Fruit fly (Drosophila melanogaster) whole organism, pupa: Measurements from ENCODE around the gene Ipo9.

Experiments
- CG13204 ChIP-seq: fragments of 200-800 bp; sonication (Bioruptor generic); optimal IDR thresholded peaks from 2 replicates; lab custom pipeline; 2018; ENCODE audit warnings: missing biosample characterization, mild to moderate bottlenecking, missing genetic modification characterization, moderate library complexity
- CG14655 ChIP-seq: fragments of 200-800 bp; sonication (Bioruptor generic); optimal IDR thresholded peaks from 3 replicates; lab custom pipeline; 2017; ENCODE audit warnings: mild to moderate bottlenecking, missing biosample characterization, missing genetic modification reagents, missing genetic modification characterization
- CG15710 ChIP-seq: fragments of 200-800 bp; sonication (Bioruptor generic); optimal IDR thresholded peaks from 2 replicates; lab custom pipeline; 2018; ENCODE audit warnings: missing biosample characterization, mild to moderate bottlenecking, missing genetic modification characterization, moderate library complexity
- CG34367 ChIP-seq: fragments of 200-800 bp; sonication (Bioruptor generic); optimal IDR thresholded peaks from 2 replicates; lab custom pipeline; 2018; ENCODE audit warnings: missing biosample characterization, mild to moderate bottlenecking, missing genetic modification characterization
- CG8159 ChIP-seq: fragments of 200-800 bp; sonication (Bioruptor generic); optimal IDR thresholded peaks from 3 replicates; lab custom pipeline; 2018; ENCODE audit warnings: missing biosample characterization, mild to moderate bottlenecking, missing genetic modification characterization, moderate library complexity
- EcR ChIP-seq: fragments of 200-800 bp; sonication (Bioruptor generic); optimal IDR thresholded peaks from 3 replicates; lab custom pipeline; 2019; ENCODE audit warnings: missing biosample characterization, missing genetic modification characterization, mild to moderate bottlenecking, moderate library complexity, missing genetic modification reagents
- Ets98B ChIP-seq: fragments of 200-800 bp; sonication (Bioruptor generic); IDR thresholded peaks from 2 replicates; pipeline ENCODE4 v1.3.6; 2022; ENCODE audit warnings: missing biosample characterization, missing genetic modification characterization
- fd96Ca ChIP-seq: fragments of 200-800 bp; sonication (Bioruptor generic); IDR thresholded peaks from 3 replicates; pipeline ENCODE4 v1.3.6; 2022; ENCODE audit warnings: missing biosample characterization, missing genetic modification characterization
- rn ChIP-seq: fragments of 200-800 bp; sonication (Bioruptor generic); IDR thresholded peaks from 2 replicates; pipeline ENCODE4 v1.3.6; 2022; ENCODE audit warnings: missing biosample characterization, missing genetic modification characterization

dm6 chr3R:11430307-11430706, 18.0 kb downstream of the Ipo9 start:
- TF ChIP-seq CG34367 (no peak), fd96Ca (no peak), CG8159 (no peak), CG14655 (GFP tag; lab: Kevin White, UChicago) (no peak), EcR (GFP tag; lab: Kevin White, UChicago) (no peak), CG15710 (tag; lab: Kevin White, UChicago) (no peak), Ets98B (GFP tag; lab: Robert Waterston, UW) (no peak), rn (GFP tag; lab: Robert Waterston, UW) (no peak), CG13204 (GFP tag; lab: Kevin White, UChicago) (no peak)
